Fruit fly (Drosophila melanogaster) whole organism, embryonic: ENCODE measurements around the gene CG15330.

Experiments
- CG10431 ChIP-seq: fragments of 200-800 bp; sonication (Bioruptor generic); optimal IDR thresholded peaks from 3 replicates; lab custom pipeline; 2018; ENCODE audit warnings: missing biosample characterization, mild to moderate bottlenecking, missing genetic modification characterization
- CG10959 ChIP-seq: fragments of 200-800 bp; sonication (Bioruptor generic); IDR thresholded peaks from 2 replicates; pipeline ENCODE4 v1.3.6; 2022; ENCODE audit warnings: missing biosample characterization, missing genetic modification characterization
- CG11093 ChIP-seq: fragments of 200-800 bp; sonication (Bioruptor generic); IDR thresholded peaks from 3 replicates; pipeline ENCODE4 v1.3.6; 2022; ENCODE audit warnings: missing biosample characterization, missing genetic modification characterization
- CG12104 ChIP-seq: fragments of 200-800 bp; sonication (Bioruptor generic); optimal IDR thresholded peaks from 3 replicates; lab custom pipeline; 2016; ENCODE audit warnings: missing biosample characterization, missing genetic modification characterization
- CG12219 ChIP-seq: fragments of 200-800 bp; sonication (Bioruptor generic); optimal IDR thresholded peaks from 3 replicates; lab custom pipeline; 2018; ENCODE audit warnings: missing biosample characterization, mild to moderate bottlenecking, missing genetic modification characterization
- CG13287 ChIP-seq: fragments of 200-800 bp; sonication (Bioruptor generic); IDR thresholded peaks from 2 replicates; pipeline ENCODE4 v1.3.6; 2022; ENCODE audit warnings: missing biosample characterization, missing genetic modification characterization; ENCODE audit not compliant: partially characterized antibody
- CG15011 ChIP-seq: fragments of 200-800 bp; sonication (Bioruptor generic); optimal IDR thresholded peaks from 3 replicates; lab custom pipeline; 2018; ENCODE audit warnings: missing biosample characterization, mild to moderate bottlenecking, missing genetic modification characterization
- CG1529 ChIP-seq: fragments of 200-800 bp; sonication (Bioruptor generic); optimal IDR thresholded peaks from 3 replicates; lab custom pipeline; 2018; ENCODE audit warnings: missing biosample characterization, missing genetic modification characterization
- CG1647 ChIP-seq: fragments of 200-800 bp; sonication (Bioruptor generic); optimal IDR thresholded peaks from 3 replicates; lab custom pipeline; 2016; ENCODE audit warnings: missing biosample characterization, missing genetic modification characterization
- CG16813 ChIP-seq: fragments of 200-800 bp; sonication (Bioruptor generic); IDR thresholded peaks from 3 replicates; pipeline ENCODE4 v1.3.6; 2022; ENCODE audit warnings: missing biosample characterization, missing genetic modification characterization; ENCODE audit not compliant: partially characterized antibody
- CG17385 ChIP-seq: fragments of 200-800 bp; sonication (Bioruptor generic); optimal IDR thresholded peaks from 3 replicates; lab custom pipeline; 2018; ENCODE audit warnings: missing biosample characterization, mild to moderate bottlenecking, missing genetic modification characterization
- CG17912 ChIP-seq: fragments of 200-800 bp; sonication (Bioruptor generic); optimal IDR thresholded peaks from 2 replicates; lab custom pipeline; 2018; ENCODE audit warnings: missing biosample characterization, mild to moderate bottlenecking, missing genetic modification characterization
- CG2129 ChIP-seq: fragments of 200-800 bp; sonication (Bioruptor generic); IDR thresholded peaks from 2 replicates; pipeline ENCODE4 v1.3.6; 2022; ENCODE audit warnings: missing biosample characterization, missing genetic modification characterization; ENCODE audit not compliant: partially characterized antibody
- CG30403 ChIP-seq: fragments of 200-800 bp; sonication (Bioruptor generic); optimal IDR thresholded peaks from 3 replicates; lab custom pipeline; 2016; ENCODE audit warnings: missing biosample characterization, missing genetic modification characterization
- CG30431 ChIP-seq: fragments of 200-800 bp; sonication (Bioruptor generic); optimal IDR thresholded peaks from 2 replicates; lab custom pipeline; 2017; ENCODE audit warnings: missing biosample characterization, missing genetic modification characterization
- CG3065 ChIP-seq: fragments of 200-800 bp; sonication (Bioruptor generic); optimal IDR thresholded peaks from 2 replicates; lab custom pipeline; 2016; ENCODE audit warnings: missing biosample characterization, missing genetic modification characterization
- CG31441 ChIP-seq: fragments of 200-800 bp; sonication (Bioruptor generic); IDR thresholded peaks from 2 replicates; pipeline ENCODE4 v1.3.6; 2022; ENCODE audit warnings: missing biosample characterization, missing genetic modification characterization
- CG3407 ChIP-seq: fragments of 200-800 bp; sonication (Bioruptor generic); optimal IDR thresholded peaks from 2 replicates; lab custom pipeline; 2018; ENCODE audit warnings: missing biosample characterization, mild to moderate bottlenecking, missing genetic modification characterization
- CG6791 ChIP-seq: fragments of 200-800 bp; sonication (Bioruptor generic); IDR thresholded peaks from 3 replicates; pipeline ENCODE4 v1.3.6; 2022; ENCODE audit warnings: missing biosample characterization, missing genetic modification characterization; ENCODE audit not compliant: partially characterized antibody
- CG8359 ChIP-seq: fragments of 200-800 bp; sonication (Bioruptor generic); optimal IDR thresholded peaks from 2 replicates; lab custom pipeline; 2017; ENCODE audit warnings: missing biosample characterization, mild to moderate bottlenecking, missing genetic modification characterization, borderline replicate concordance
- CG9609 ChIP-seq: fragments of 200-800 bp; sonication (Bioruptor generic); optimal IDR thresholded peaks from 3 replicates; lab custom pipeline; 2016; ENCODE audit warnings: missing biosample characterization, missing genetic modification characterization
- CHES-1-like ChIP-seq: fragments of 200-800 bp; sonication (Bioruptor generic); optimal IDR thresholded peaks from 2 replicates; lab custom pipeline; 2016; ENCODE audit warnings: missing biosample characterization, missing genetic modification characterization
- Dfd ChIP-seq, 2 experiments: fragments of >200 bp; optimal IDR thresholded peaks; 2 replicates each; lab custom pipeline; 2017; ENCODE audit warnings: missing biosample characterization in 2 of 2, missing genetic modification characterization in 2 of 2
- Doc2 ChIP-seq: fragments of 200-800 bp; sonication (Bioruptor generic); IDR thresholded peaks from 2 replicates; pipeline ENCODE4 v1.3.6; 2022; ENCODE audit warnings: missing biosample characterization, missing genetic modification characterization
- ERR ChIP-seq: fragments of 200-800 bp; sonication (Bioruptor generic); optimal IDR thresholded peaks from 2 replicates; lab custom pipeline; 2016; ENCODE audit warnings: missing biosample characterization, missing genetic modification characterization
- Eip74EF ChIP-seq, 2 experiments: fragments of 200-800 bp in 1 of 2; fragments of >200 bp in 1 of 2; sonication (Bioruptor generic) in 1 of 2; optimal IDR thresholded peaks; 2 replicates each; lab custom pipeline; 2017 to 2019; ENCODE audit warnings: missing biosample characterization in 2 of 2, missing genetic modification characterization in 2 of 2, mild to moderate bottlenecking in 1 of 2, moderate library complexity in 1 of 2
- Elba2 ChIP-seq: fragments of 200-800 bp; sonication (Bioruptor generic); optimal IDR thresholded peaks from 3 replicates; lab custom pipeline; 2016; ENCODE audit warnings: missing biosample characterization, missing genetic modification characterization
- Gug ChIP-seq: fragments of 200-800 bp; sonication (Bioruptor generic); IDR thresholded peaks from 4 replicates; pipeline ENCODE4 v1.3.6; 2022; ENCODE audit warnings: missing biosample characterization, missing genetic modification characterization
- HmgD ChIP-seq: fragments of 200-800 bp; sonication (Bioruptor generic); optimal IDR thresholded peaks from 3 replicates; lab custom pipeline; 2016; ENCODE audit warnings: missing biosample characterization, missing genetic modification characterization
- Scr ChIP-seq: fragments of 200-800 bp; sonication (Bioruptor generic); IDR thresholded peaks from 2 replicates; pipeline ENCODE4 v1.3.6; 2022; ENCODE audit warnings: missing biosample characterization, missing genetic modification characterization; ENCODE audit not compliant: partially characterized antibody
- Sry-β ChIP-seq: fragments of 200-800 bp; sonication (Bioruptor generic); optimal IDR thresholded peaks from 2 replicates; lab custom pipeline; 2018; ENCODE audit warnings: missing biosample characterization, mild to moderate bottlenecking, missing genetic modification characterization, moderate library complexity
- TFAM ChIP-seq: fragments of 200-800 bp; sonication (Bioruptor generic); optimal IDR thresholded peaks from 2 replicates; lab custom pipeline; 2017; ENCODE audit warnings: missing biosample characterization, missing genetic modification characterization, inconsistent platforms
- Taf1 ChIP-seq: fragments of 200-800 bp; sonication (Bioruptor generic); IDR thresholded peaks from 2 replicates; pipeline ENCODE4 v1.3.6; 2022; ENCODE audit warnings: missing biosample characterization, missing genetic modification characterization
- YL-1 ChIP-seq: fragments of 200-800 bp; sonication (Bioruptor generic); optimal IDR thresholded peaks from 3 replicates; lab custom pipeline; 2017; ENCODE audit warnings: missing biosample characterization, mild to moderate bottlenecking, missing genetic modification characterization
- bigmax ChIP-seq: fragments of 200-800 bp; sonication (Bioruptor generic); optimal IDR thresholded peaks from 2 replicates; lab custom pipeline; 2018; ENCODE audit warnings: missing biosample characterization, mild to moderate bottlenecking, missing genetic modification characterization
- bsh ChIP-seq, 2 experiments: fragments of 200-800 bp; sonication (Bioruptor generic); optimal IDR thresholded peaks; 2 replicates each; lab custom pipeline; 2017 to 2018; ENCODE audit warnings: mild to moderate bottlenecking in 2 of 2, missing biosample characterization in 2 of 2, missing genetic modification characterization in 2 of 2, moderate library complexity in 1 of 2
- crc ChIP-seq: fragments of 200-800 bp; sonication (Bioruptor generic); optimal IDR thresholded peaks from 2 replicates; lab custom pipeline; 2016; ENCODE audit warnings: missing biosample characterization, missing genetic modification characterization
- emc ChIP-seq: fragments of 200-800 bp; sonication (Bioruptor generic); optimal IDR thresholded peaks from 2 replicates; lab custom pipeline; 2016; ENCODE audit warnings: missing biosample characterization, missing genetic modification characterization
- fd96Cb ChIP-seq: fragments of 200-800 bp; sonication (Bioruptor generic); optimal IDR thresholded peaks from 2 replicates; lab custom pipeline; 2018; ENCODE audit warnings: missing biosample characterization, mild to moderate bottlenecking, missing genetic modification characterization, moderate library complexity
- jigr1 ChIP-seq: fragments of 200-800 bp; sonication (Bioruptor generic); IDR thresholded peaks from 3 replicates; pipeline ENCODE4 v1.3.6; 2022; ENCODE audit warnings: missing biosample characterization, missing genetic modification characterization
- jumu ChIP-seq: fragments of 200-800 bp; sonication (Bioruptor generic); optimal IDR thresholded peaks from 3 replicates; lab custom pipeline; 2016; ENCODE audit warnings: missing biosample characterization, missing genetic modification characterization
- lola ChIP-seq, 3 experiments: fragments of >200 bp in 2 of 3; fragments of 200-800 bp in 1 of 3; sonication (Bioruptor generic) in 1 of 3; optimal IDR thresholded peaks; 2 replicates each; lab custom pipeline; 2017 to 2019; ENCODE audit warnings: missing biosample characterization in 3 of 3, missing genetic modification characterization in 3 of 3, mild to moderate bottlenecking in 1 of 3, moderate library complexity in 1 of 3
- pros ChIP-seq: fragments of 200-800 bp; sonication (Bioruptor generic); optimal IDR thresholded peaks from 3 replicates; lab custom pipeline; 2019; ENCODE audit warnings: missing biosample characterization, mild to moderate bottlenecking, missing genetic modification characterization, moderate library complexity
- run ChIP-seq: fragments of 200-800 bp; sonication (Bioruptor generic); optimal IDR thresholded peaks from 3 replicates; lab custom pipeline; 2018; ENCODE audit warnings: missing biosample characterization, mild to moderate bottlenecking, missing genetic modification characterization
- sd ChIP-seq: fragments of 200-800 bp; sonication (Bioruptor generic); optimal IDR thresholded peaks from 3 replicates; lab custom pipeline; 2018; ENCODE audit warnings: missing biosample characterization, mild to moderate bottlenecking, missing genetic modification characterization, moderate library complexity
- tin ChIP-seq: fragments of 200-800 bp; sonication (Bioruptor generic); optimal IDR thresholded peaks from 3 replicates; lab custom pipeline; 2016; ENCODE audit warnings: missing biosample characterization, missing genetic modification characterization
- toy ChIP-seq: fragments of 200-800 bp; sonication (Bioruptor generic); IDR thresholded peaks from 2 replicates; pipeline ENCODE4 v1.3.6; 2022; ENCODE audit warnings: missing biosample characterization, missing genetic modification characterization
- trh ChIP-seq: fragments of 200-800 bp; sonication (Bioruptor generic); optimal IDR thresholded peaks from 2 replicates; lab custom pipeline; 2016; ENCODE audit warnings: missing biosample characterization, missing genetic modification characterization

CG15330 gene

DNA sequence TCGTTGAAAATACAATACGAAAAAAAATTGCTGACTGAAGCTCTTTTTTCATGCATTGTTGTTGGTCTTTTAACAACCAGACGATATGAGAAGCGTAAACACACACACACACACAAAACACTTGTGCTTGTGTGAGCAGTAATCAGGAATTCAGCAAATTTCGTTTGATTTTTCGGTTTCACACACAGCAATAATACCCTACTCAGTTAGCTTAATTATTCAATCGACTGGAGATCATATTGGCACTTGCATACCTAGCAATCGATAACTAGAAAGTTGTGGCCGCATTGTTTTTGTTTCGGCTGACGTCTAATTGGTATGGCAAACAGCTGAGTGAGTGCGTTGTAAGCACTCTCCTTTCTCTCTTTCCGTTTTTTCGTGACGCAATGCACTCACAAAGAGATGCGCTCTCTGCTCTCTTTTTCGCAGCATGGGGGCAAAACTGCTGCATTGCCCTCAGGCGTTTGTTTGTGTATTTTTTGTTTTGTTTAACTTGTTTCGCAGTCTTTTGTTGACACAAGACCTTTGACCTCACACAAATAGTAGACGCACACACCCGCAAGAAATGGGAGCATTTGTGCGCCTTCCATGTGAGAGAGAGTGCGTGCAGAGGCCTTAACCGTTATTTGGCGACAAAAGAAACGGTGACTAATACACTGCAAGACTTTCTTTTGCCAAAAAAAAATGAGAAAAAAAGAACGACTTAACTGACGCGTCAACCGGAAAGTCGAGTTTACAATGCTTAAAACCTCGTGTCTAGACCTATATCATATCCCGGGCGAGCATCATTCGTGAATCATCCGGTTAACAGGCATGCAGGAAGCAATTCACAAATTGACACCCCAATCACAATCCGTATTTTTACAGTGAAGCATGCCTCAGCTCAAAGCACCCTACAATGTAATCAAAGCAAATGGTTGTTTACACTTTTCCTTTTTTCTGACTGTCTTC, 10.8 kb upstream of the CG15330 start (continued):
- TF ChIP-seq Taf1 (GFP tag; lab: Robert Waterston, UW) (peak; percentile 11; the same call in 1 of the 2 replicates), bsh (GFP tag; optimal IDR thresholded peaks at IDR 0.05; lab: Kevin White, UChicago) (peak; percentile 3 to 49), trh (GFP tag; lab: Kevin White, UChicago) (no peak), Doc2 (GFP tag; lab: Robert Waterston, UW) (no peak), toy (no peak), CG12219 (GFP tag; lab: Kevin White, UChicago) (no peak), tin (GFP tag; lab: Kevin White, UChicago) (no peak), CG6791 (no peak), Eip74EF (GFP tag; optimal IDR thresholded peaks at IDR 0.05; lab: Kevin White, UChicago) (no peak), CG31441 (GFP tag; lab: Robert Waterston, UW) (peak; percentile 41), CG3407 (no peak), fd96Cb (tag; lab: Kevin White, UChicago) (peak; percentile 42), CG13287 (GFP tag; lab: Robert Waterston, UW) (no peak; the same call in 1 of the 2 replicates), Scr (GFP tag; lab: Robert Waterston, UW) (no peak; the same call in 1 of the 2 replicates), CG1529 (GFP tag; lab: Kevin White, UChicago) (no peak), CG10431 (GFP tag; lab: Kevin White, UChicago) (no peak), Sry-β (GFP tag; lab: Kevin White, UChicago) (no peak), pros (GFP tag; lab: Kevin White, UChicago) (no peak), CG30431 (GFP tag; lab: Kevin White, UChicago) (peak; percentile 19), CG2129 (GFP tag; lab: Robert Waterston, UW) (no peak), YL-1 (GFP tag; lab: Kevin White, UChicago) (no peak), CG15011 (no peak), CG16813 (no peak), sd (tag; lab: Kevin White, UChicago) (peak; percentile 91), Gug (GFP tag; lab: Robert Waterston, UW) (no peak), crc (GFP tag; lab: Kevin White, UChicago) (no peak), jumu (no peak), CHES-1-like (no peak), CG17385 (no peak), lola (GFP tag; optimal IDR thresholded peaks at IDR 0.05; lab: Kevin White, UChicago) (no peak), TFAM (GFP tag; lab: Kevin White, UChicago) (no peak), CG9609 (GFP tag; lab: Kevin White, UChicago) (no peak), bigmax (GFP tag; lab: Kevin White, UChicago) (no peak), CG3065 (GFP tag; lab: Kevin White, UChicago) (no peak), HmgD (GFP tag; lab: Kevin White, UChicago) (peak; percentile 1), CG8359 (no peak), Elba2 (no peak), jigr1 (GFP tag; lab: Robert Waterston, UW) (no peak), CG11093 (GFP tag; lab: Robert Waterston, UW) (no peak), Dfd (GFP tag; optimal IDR thresholded peaks at IDR 0.05; lab: Kevin White, UChicago) (no peak), CG10959 (no peak), CG12104 (GFP tag; lab: Kevin White, UChicago) (no peak), CG17912 (GFP tag; lab: Kevin White, UChicago) (no peak), emc (GFP tag; lab: Kevin White, UChicago) (no peak), CG1647 (no peak), run (tag; lab: Kevin White, UChicago) (no peak), ERR (no peak), CG30403 (GFP tag; lab: Kevin White, UChicago) (peak; percentile 30)
